Worm (Caenorhabditis elegans) whole organism, L4/young adult: ENCODE measurements around the gene cdc-48.2.

Experiments
- W03F9.2 ChIP-seq: fragments of 150-350 bp; optimal IDR thresholded peaks from 2 replicates; lab custom pipeline; 2014; ENCODE audit warnings: missing biosample characterization, missing genetic modification characterization
- dao-5 ChIP-seq: sonication (generic microtip); optimal IDR thresholded peaks from 2 replicates; lab custom pipeline; 2016; ENCODE audit warnings: missing genotype, missing genetic modification characterization, moderate library complexity, missing compliant biosample characterization
- him-1 ChIP-seq: sonication (generic microtip); optimal IDR thresholded peaks from 2 replicates; lab custom pipeline; 2016; ENCODE audit warnings: missing genotype, missing genetic modification reagents, missing genetic modification characterization, missing compliant biosample characterization

The cdc-48.2 gene

ce11 chrII:8144543-8144942, 6.2 kb downstream of the cdc-48.2 start, which contains the start of gene F10B5.2:
Gene F10B5.2 (plus strand): TSS chrII:8144762.
- no peak for TF ChIP-seq him-1 (tag; lab: Kevin White, UChicago)
- TF ChIP-seq W03F9.2 (tag; lab: Kevin White, UChicago): no peak
- TF ChIP-seq dao-5 (tag; lab: Kevin White, UChicago): no peak

DNA sequence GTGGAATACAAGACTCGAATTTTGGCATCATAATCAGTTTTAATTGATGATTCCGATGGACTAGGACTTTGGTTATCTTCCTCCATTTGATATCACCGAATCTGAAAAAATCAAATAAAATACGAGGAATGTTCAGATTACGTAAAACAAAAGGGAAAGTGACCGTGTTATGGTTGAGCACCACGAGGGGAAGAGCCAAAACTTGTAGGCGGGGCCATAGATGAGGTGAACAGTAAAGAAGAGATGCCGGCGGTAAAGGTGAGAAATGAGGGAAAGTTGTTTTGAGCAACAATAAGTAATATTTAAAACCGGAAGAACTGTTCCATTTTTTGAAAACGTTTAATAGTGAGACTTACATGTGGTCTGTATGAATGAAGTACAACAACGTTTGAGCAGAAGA, 11.6 kb downstream of the cdc-48.2 start, which contains the start of gene F10B5.3:
Gene F10B5.3, minus strand, starts transcription at position 101 of the 400 bp plus-strand sequence.
- TF ChIP-seq dao-5 (tag; lab: Kevin White, UChicago): no peak
- no peak for TF ChIP-seq W03F9.2 (tag; lab: Kevin White, UChicago)
- no peak for TF ChIP-seq him-1 (tag; lab: Kevin White, UChicago)

- TF ChIP-seq dao-5 (tag; lab: Kevin White, UChicago): no peak
- no peak for TF ChIP-seq him-1 (tag; lab: Kevin White, UChicago)
- TF ChIP-seq W03F9.2 (tag; lab: Kevin White, UChicago): no peak
Measured at ce11 chrII:8152711-8153325, 14.5 kb downstream of the cdc-48.2 start.

ce11 chrII:8156845-8157373, 18.6 kb downstream of the cdc-48.2 start, which contains the start of the genes tub-1 and tmem-138:
Gene tub-1 (minus strand): TSS chrII:8156945.
Gene tmem-138 (plus strand): TSS chrII:8157323.
- TF ChIP-seq W03F9.2 (tag; lab: Kevin White, UChicago) (no peak), him-1 (tag; lab: Kevin White, UChicago) (no peak), dao-5 (tag; lab: Kevin White, UChicago) (no peak)

DNA sequence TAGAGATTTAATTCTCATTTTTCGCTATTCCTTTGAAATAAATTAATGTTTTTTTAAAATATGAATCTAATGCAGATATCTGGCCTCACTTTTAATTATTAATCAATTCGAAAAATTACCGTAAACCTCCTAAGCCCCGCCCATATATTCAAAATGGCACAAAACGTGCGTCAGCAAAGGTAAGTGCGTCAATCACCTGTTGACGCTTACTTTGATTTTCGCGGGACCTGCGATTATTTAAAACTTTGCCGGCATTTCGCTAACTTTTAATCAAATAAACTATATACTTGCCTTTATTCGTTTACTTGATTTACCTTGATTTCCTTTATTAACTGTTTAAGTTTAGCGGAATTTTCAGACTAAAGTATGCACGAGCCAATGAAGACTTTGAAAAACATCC, 19.7 kb downstream of the cdc-48.2 start, which contains the start of gene pch-2:
Gene pch-2, plus strand, starts transcription at position 359 of the 400 bp plus-strand sequence.
- TF ChIP-seq him-1 (tag; lab: Kevin White, UChicago) (no peak), W03F9.2 (tag; lab: Kevin White, UChicago) (no peak), dao-5 (tag; lab: Kevin White, UChicago) (no peak)

DNA sequence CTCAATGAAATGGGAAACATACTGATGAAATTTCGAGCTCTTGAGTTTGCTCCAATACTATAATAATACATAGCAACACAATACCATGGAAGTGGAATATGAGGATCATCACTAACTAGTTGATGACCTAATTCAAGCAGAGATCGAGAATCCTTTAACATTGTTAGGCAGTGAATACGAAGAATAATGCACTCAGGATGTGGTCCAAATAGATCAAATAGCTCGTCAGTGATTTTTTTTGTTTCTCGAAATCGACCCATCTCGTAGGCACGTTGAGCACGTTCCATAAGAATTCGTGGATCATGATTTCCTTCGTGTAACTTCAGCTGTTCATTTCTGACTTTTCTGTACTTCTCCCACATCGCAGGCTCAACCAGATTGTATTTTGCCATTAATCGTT, 22.6 kb downstream of the cdc-48.2 start:
- no peak for TF ChIP-seq W03F9.2 (tag; lab: Kevin White, UChicago)
- no peak for TF ChIP-seq him-1 (tag; lab: Kevin White, UChicago)
- TF ChIP-seq dao-5 (tag; lab: Kevin White, UChicago): no peak

- TF ChIP-seq dao-5 (tag; lab: Kevin White, UChicago) (no peak), W03F9.2 (tag; lab: Kevin White, UChicago) (no peak), him-1 (tag; lab: Kevin White, UChicago) (no peak)
Measured at ce11 chrII:8162120-8162648, 23.9 kb downstream of the cdc-48.2 start, which contains the start of the genes emb-27 and rrf-3. Gene emb-27 (minus strand): TSS chrII:8162170. Gene rrf-3 (plus strand): TSS chrII:8162465.

DNA sequence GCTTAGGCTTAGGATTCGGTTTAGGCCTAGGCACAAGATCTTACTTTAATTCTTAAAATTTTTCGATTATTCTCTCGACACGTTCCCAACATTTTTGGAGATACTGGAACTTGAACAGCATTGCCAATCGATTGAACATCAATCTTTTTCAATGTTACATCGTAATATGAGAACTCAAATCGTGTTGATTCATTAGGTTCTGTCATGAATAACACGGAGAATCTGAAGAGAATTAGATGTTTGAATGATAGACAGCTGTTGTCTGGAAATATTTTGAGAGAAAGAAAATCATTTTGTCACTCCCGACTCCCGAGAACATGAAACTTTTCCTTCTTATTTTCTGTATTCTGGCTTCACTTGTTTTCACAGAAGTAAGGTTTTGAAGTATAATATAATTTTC, 31.0 kb downstream of the cdc-48.2 start, which contains the start of gene T05C12.15:
Gene T05C12.15, plus strand, starts transcription at position 301 of the 400 bp plus-strand sequence.
- TF ChIP-seq dao-5 (tag; lab: Kevin White, UChicago): no peak
- no peak for TF ChIP-seq W03F9.2 (tag; lab: Kevin White, UChicago)
- TF ChIP-seq him-1 (tag; lab: Kevin White, UChicago): no peak

ce11 chrII:8170374-8170773, 32.1 kb downstream of the cdc-48.2 start, which contains the start of gene T05C12.11:
Gene T05C12.11 (minus strand): TSS chrII:8170474.
- no peak for TF ChIP-seq him-1 (tag; lab: Kevin White, UChicago)
- TF ChIP-seq dao-5 (tag; lab: Kevin White, UChicago): no peak
- no peak for TF ChIP-seq W03F9.2 (tag; lab: Kevin White, UChicago)

DNA sequence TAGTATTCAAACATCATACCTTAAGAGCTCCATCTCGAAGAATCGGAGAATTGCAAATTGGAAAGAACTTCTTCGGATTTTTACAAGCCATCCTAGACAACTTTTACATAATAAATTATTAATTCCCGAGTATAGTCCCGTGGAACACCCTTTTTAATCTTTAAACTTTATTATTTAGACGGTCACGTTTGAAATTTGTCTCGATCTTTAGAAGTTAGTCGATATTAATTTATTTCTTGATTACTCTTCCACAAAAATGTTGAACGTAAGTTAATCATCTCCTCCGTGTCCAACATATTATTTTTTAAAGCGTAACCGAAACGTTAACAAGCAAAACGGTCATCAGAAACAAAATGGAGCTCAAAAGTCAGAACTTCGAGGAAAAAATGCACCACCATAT, 35.2 kb downstream of the cdc-48.2 start, which contains the start of the genes decr-1.3 and T05C12.1:
Gene decr-1.3, minus strand, starts transcription at position 101 of the 400 bp plus-strand sequence.
Gene T05C12.1, plus strand, starts transcription at position 232 of the 400 bp plus-strand sequence.
- TF ChIP-seq dao-5 (tag; lab: Kevin White, UChicago) (no peak), him-1 (tag; lab: Kevin White, UChicago) (no peak), W03F9.2 (tag; lab: Kevin White, UChicago) (no peak)

DNA sequence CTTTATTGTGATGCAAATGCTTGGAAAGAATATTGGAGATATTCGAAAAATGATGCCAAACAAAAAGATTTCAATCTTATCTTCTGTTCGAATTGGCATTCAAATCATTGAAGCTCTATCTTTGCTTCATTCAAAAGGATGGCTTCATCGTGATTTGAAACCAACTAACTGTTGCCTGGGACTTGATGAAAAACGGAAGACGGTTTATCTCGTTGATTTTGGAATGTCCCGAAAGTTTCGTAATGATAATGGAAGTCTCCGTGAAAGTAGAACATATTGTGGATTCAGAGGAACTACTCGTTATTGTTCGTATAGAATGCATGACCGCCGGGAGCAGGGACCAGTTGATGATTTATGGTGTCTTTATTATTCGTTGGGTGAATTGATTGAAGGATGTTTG, 35.9 kb downstream of the cdc-48.2 start:
- TF ChIP-seq him-1 (tag; lab: Kevin White, UChicago) (no peak), dao-5 (tag; lab: Kevin White, UChicago) (no peak), W03F9.2 (tag; lab: Kevin White, UChicago) (no peak)

ce11 chrII:8177095-8177494, 38.8 kb downstream of the cdc-48.2 start, which contains the start of gene acr-14:
Gene acr-14 (minus strand): TSS chrII:8177195.
- TF ChIP-seq him-1 (tag; lab: Kevin White, UChicago): no peak

- TF ChIP-seq him-1 (tag; lab: Kevin White, UChicago) (no peak), dao-5 (tag; lab: Kevin White, UChicago) (no peak), W03F9.2 (tag; lab: Kevin White, UChicago) (no peak)
Measured at ce11 chrII:8178614-8179013, 40.3 kb downstream of the cdc-48.2 start.
